Worm (Caenorhabditis elegans) whole organism, mixed stage, embryonic: ENCODE results near the gene ttr-41.

Experiments
- M03D4.4 ChIP-seq: sonication (generic microtip); optimal IDR thresholded peaks from 2 replicates; lab custom pipeline; 2017; ENCODE audit warnings: mild to moderate bottlenecking, missing genetic modification characterization, missing compliant biosample characterization
- bed-3 ChIP-seq: fragments of 200-800 bp; sonication (Bioruptor generic); optimal IDR thresholded peaks from 3 replicates; lab custom pipeline; 2018; ENCODE audit warnings: mild to moderate bottlenecking, missing genetic modification characterization, moderate library complexity, missing compliant biosample characterization
- ceh-39 ChIP-seq: fragments of 150-350 bp; optimal IDR thresholded peaks from 2 replicates; lab custom pipeline; 2014; ENCODE audit warnings: missing biosample characterization, missing genetic modification characterization
- ceh-43 ChIP-seq: fragments of 200-800 bp; sonication (Bioruptor generic); optimal IDR thresholded peaks from 2 replicates; lab custom pipeline; 2018; ENCODE audit warnings: mild to moderate bottlenecking, missing genetic modification characterization, moderate library complexity, missing compliant biosample characterization
- ces-1 ChIP-seq: fragments of 150-350 bp; optimal IDR thresholded peaks from 2 replicates; lab custom pipeline; 2014; ENCODE audit warnings: missing biosample characterization, missing genetic modification reagents, missing genetic modification characterization
- cnd-1 ChIP-seq: fragments of 200-800 bp; sonication (Bioruptor generic); optimal IDR thresholded peaks from 2 replicates; lab custom pipeline; 2018; ENCODE audit warnings: mild to moderate bottlenecking, missing genetic modification characterization, missing compliant biosample characterization
- drap-1 ChIP-seq: fragments of 200-800 bp; sonication (Bioruptor generic); optimal IDR thresholded peaks from 3 replicates; lab custom pipeline; 2018; ENCODE audit warnings: mild to moderate bottlenecking, missing genetic modification characterization, missing compliant biosample characterization
- elt-3 ChIP-seq: fragments of 150-350 bp; optimal IDR thresholded peaks from 2 replicates; lab custom pipeline; 2014; ENCODE audit warnings: missing biosample characterization, missing genetic modification characterization
- flh-1 ChIP-seq: fragments of 200-800 bp; sonication (Bioruptor generic); optimal IDR thresholded peaks from 2 replicates; lab custom pipeline; 2018; ENCODE audit warnings: mild to moderate bottlenecking, missing genetic modification characterization, moderate library complexity, missing compliant biosample characterization
- ham-2 ChIP-seq: fragments of 200-800 bp; sonication (Bioruptor generic); optimal IDR thresholded peaks from 2 replicates; lab custom pipeline; 2018; ENCODE audit warnings: mild to moderate bottlenecking, missing genetic modification characterization, missing compliant biosample characterization
- hlh-1 ChIP-seq: fragments of 150-350 bp; optimal IDR thresholded peaks from 2 replicates; lab custom pipeline; 2014; ENCODE audit warnings: missing biosample characterization, missing genetic modification reagents, missing genetic modification characterization
- lin-13 ChIP-seq: fragments of 150-350 bp; optimal IDR thresholded peaks from 2 replicates; lab custom pipeline; 2014; ENCODE audit warnings: missing biosample characterization, missing genetic modification characterization
- lin-32 ChIP-seq: fragments of 200-800 bp; sonication (Bioruptor generic); optimal IDR thresholded peaks from 2 replicates; lab custom pipeline; 2018; ENCODE audit warnings: mild to moderate bottlenecking, missing genetic modification characterization, missing compliant biosample characterization
- lsy-2 ChIP-seq: fragments of 150-350 bp; optimal IDR thresholded peaks from 2 replicates; lab custom pipeline; 2014; ENCODE audit warnings: missing biosample characterization, missing genetic modification characterization
- mab-5 ChIP-seq: fragments of 150-350 bp; optimal IDR thresholded peaks from 2 replicates; lab custom pipeline; 2014; ENCODE audit warnings: missing biosample characterization, missing genetic modification characterization
- mep-1 ChIP-seq: fragments of 150-350 bp; optimal IDR thresholded peaks from 2 replicates; lab custom pipeline; 2017; ENCODE audit warnings: missing biosample characterization, missing genetic modification reagents, missing genetic modification characterization, inconsistent platforms
- nhr-12 ChIP-seq: fragments of 150-350 bp; optimal IDR thresholded peaks from 2 replicates; lab custom pipeline; 2014; ENCODE audit warnings: missing biosample characterization, missing genetic modification characterization
- nhr-2 ChIP-seq: fragments of 150-350 bp; optimal IDR thresholded peaks from 2 replicates; lab custom pipeline; 2014; ENCODE audit warnings: missing biosample characterization, missing genetic modification characterization
- nhr-237 ChIP-seq: fragments of 150-350 bp; optimal IDR thresholded peaks from 2 replicates; lab custom pipeline; 2014; ENCODE audit warnings: missing biosample characterization, missing genetic modification characterization
- nhr-28 ChIP-seq: fragments of 150-350 bp; optimal IDR thresholded peaks from 2 replicates; lab custom pipeline; 2014; ENCODE audit warnings: missing biosample characterization, missing genetic modification characterization
- nhr-76 ChIP-seq: sonication (generic microtip); optimal IDR thresholded peaks from 2 replicates; lab custom pipeline; 2017; ENCODE audit warnings: missing biosample characterization, missing genetic modification characterization
- pha-4 ChIP-seq: fragments of 150-350 bp; optimal IDR thresholded peaks from 2 replicates; lab custom pipeline; 2018; ENCODE audit warnings: missing biosample characterization, missing genetic modification reagents, missing genetic modification characterization
- sem-2 ChIP-seq: fragments of 200-800 bp; sonication (Bioruptor generic); optimal IDR thresholded peaks from 2 replicates; lab custom pipeline; 2018; ENCODE audit warnings: mild to moderate bottlenecking, missing genetic modification characterization, missing compliant biosample characterization
- snpc-4 ChIP-seq: fragments of 150-350 bp; optimal IDR thresholded peaks from 2 replicates; lab custom pipeline; 2014; ENCODE audit warnings: missing biosample characterization, missing genetic modification characterization
- tbx-8 ChIP-seq: fragments of 200-800 bp; sonication (Bioruptor generic); optimal IDR thresholded peaks from 2 replicates; lab custom pipeline; 2018; ENCODE audit warnings: mild to moderate bottlenecking, missing genetic modification characterization, moderate library complexity, missing compliant biosample characterization
- unc-120 ChIP-seq: sonication (generic microtip); optimal IDR thresholded peaks from 2 replicates; lab custom pipeline; 2017; ENCODE audit warnings: missing genetic modification characterization, missing compliant biosample characterization; ENCODE audit not compliant: poor library complexity, severe bottlenecking
- unc-39 ChIP-seq: fragments of 150-350 bp; optimal IDR thresholded peaks from 2 replicates; lab custom pipeline; 2014; ENCODE audit warnings: missing biosample characterization, missing genetic modification characterization
- unc-62 ChIP-seq: fragments of 150-350 bp; optimal IDR thresholded peaks from 2 replicates; lab custom pipeline; 2014; ENCODE audit warnings: missing biosample characterization, missing genetic modification reagents, missing genetic modification characterization
- zip-8 ChIP-seq: fragments of 150-350 bp; optimal IDR thresholded peaks from 2 replicates; lab custom pipeline; 2014; ENCODE audit warnings: missing biosample characterization, missing genetic modification characterization
- ztf-11 ChIP-seq: fragments of 150-350 bp; optimal IDR thresholded peaks from 2 replicates; lab custom pipeline; 2014; ENCODE audit warnings: missing biosample characterization, missing genetic modification characterization

ttr-41 gene

DNA sequence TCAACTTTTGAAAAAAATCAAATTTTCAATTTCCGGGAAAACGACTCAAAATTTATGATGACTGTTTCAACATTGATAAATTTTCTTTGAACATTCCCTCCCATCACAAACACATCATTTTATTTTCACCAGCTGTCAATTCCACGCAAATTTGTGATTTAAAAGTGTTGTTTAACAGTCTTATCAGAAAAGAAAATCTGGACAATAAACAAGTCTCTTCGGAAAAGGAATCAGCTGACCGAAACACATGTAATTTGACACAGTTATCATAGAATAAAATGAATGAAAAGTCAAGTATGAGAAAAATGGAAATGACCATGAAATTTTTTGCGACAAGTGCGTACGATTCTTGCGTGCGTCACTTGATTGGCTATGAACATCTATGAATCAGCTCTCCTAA lies 41.4 kb upstream of the ttr-41 start:
- TF ChIP-seq ham-2 (no peak), snpc-4 (tag; lab: Kevin White, UChicago) (no peak), cnd-1 (no peak), elt-3 (tag; lab: Kevin White, UChicago) (no peak), pha-4 (tag; lab: Kevin White, UChicago) (no peak)

DNA sequence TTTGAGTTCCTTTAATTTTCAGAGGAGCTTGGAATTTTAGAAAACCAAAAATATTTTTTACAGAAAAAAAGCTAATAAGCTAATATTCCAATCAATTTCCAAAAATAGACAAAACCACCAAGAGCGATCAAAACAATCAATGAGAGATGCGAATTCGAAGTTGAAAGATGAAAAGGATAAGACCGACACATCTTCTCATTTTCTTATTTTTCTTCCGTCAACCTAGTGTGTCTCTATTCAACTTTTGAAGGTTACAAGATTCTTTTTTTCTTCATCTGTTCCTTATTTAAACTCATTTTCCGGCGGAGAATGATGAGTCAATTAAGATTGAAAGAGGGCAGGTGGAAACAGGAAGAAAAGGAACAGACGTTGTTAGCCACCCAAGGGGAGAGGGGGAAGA lies 39.9 kb upstream of the ttr-41 start:
- no peak for TF ChIP-seq unc-120 (tag; lab: Kevin White, UChicago)
- TF ChIP-seq tbx-8 (GFP tag; lab: Kevin White, UChicago): no peak
- no peak for TF ChIP-seq M03D4.4 (tag; lab: Kevin White, UChicago)
- TF ChIP-seq lin-13 (tag; lab: Kevin White, UChicago): no peak
- TF ChIP-seq nhr-12 (tag; lab: Kevin White, UChicago): no peak
- TF ChIP-seq elt-3 (tag; lab: Kevin White, UChicago): no peak
- no peak for TF ChIP-seq mep-1 (tag; lab: Kevin White, UChicago)
- no peak for TF ChIP-seq hlh-1
- no peak for TF ChIP-seq ceh-39 (tag; lab: Kevin White, UChicago)
- no peak for TF ChIP-seq nhr-76
- TF ChIP-seq unc-62 (GFP tag; lab: Kevin White, UChicago): no peak
- no peak for TF ChIP-seq cnd-1

DNA sequence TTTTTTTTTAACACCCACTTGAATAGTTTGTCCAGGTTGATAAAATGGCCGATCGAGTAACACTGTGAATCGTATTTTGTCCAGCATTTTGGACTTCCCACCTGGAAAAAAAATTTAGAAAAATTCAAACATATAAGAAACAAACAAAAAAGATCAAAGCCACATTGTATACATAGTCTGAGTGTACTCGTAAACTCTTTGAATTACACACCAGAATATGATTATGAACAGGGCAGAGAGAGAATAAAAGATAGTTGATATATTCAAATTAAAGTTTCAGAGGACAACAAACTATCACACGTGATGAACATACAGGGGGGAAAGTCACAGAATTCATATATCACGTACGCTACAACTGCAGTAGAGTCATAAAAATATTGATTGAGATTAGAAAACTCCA lies 38.6 kb upstream of the ttr-41 start, which contains the start of gene ttm-2:
Gene ttm-2 (minus strand): TSS at position 101 of the 400 bp plus-strand sequence.
- no peak for TF ChIP-seq tbx-8 (GFP tag; lab: Kevin White, UChicago)
- no peak for TF ChIP-seq nhr-237 (tag; lab: Kevin White, UChicago)
- TF ChIP-seq unc-39 (tag; lab: Kevin White, UChicago): no peak
- TF ChIP-seq cnd-1: no peak
- no peak for TF ChIP-seq flh-1 (GFP tag; lab: Kevin White, UChicago)
- TF ChIP-seq ham-2: no peak
- TF ChIP-seq lsy-2: no peak
- TF ChIP-seq mab-5 (tag; lab: Kevin White, UChicago): no peak
- no peak for TF ChIP-seq unc-120 (tag; lab: Kevin White, UChicago)

- TF ChIP-seq drap-1 (GFP tag; lab: Kevin White, UChicago): no peak
- TF ChIP-seq bed-3 (GFP tag; lab: Kevin White, UChicago): no peak
- TF ChIP-seq flh-1 (GFP tag; lab: Kevin White, UChicago): no peak
- TF ChIP-seq M03D4.4 (tag; lab: Kevin White, UChicago): no peak
- TF ChIP-seq ces-1: no peak
- no peak for TF ChIP-seq mab-5 (tag; lab: Kevin White, UChicago)
Observed at ce11 chrII:4762574-4763285, 35.1 kb upstream of the ttr-41 start, which contains the start of gene F26G1.2. Gene F26G1.2 (plus strand): TSS chrII:4763081.

DNA sequence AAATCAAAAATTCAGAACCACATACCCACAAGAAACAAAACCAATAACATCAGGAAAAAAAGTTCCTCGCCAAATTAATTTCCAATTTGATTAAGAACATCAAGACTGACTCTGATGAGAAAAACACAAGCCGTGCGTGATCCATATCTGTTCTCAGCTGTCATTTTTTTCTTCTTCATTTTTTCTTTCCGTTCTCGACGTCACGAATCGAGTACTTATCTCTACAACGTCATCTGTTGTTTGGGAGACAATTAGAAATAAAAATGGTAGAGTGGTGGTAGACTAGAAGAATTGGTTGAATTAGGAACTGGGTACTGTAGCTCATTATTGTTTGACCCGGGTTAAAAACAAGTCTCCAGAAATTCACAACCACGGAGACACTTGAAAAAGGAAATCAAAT lies 33.4 kb upstream of the ttr-41 start:
- TF ChIP-seq nhr-28: no peak
- no peak for TF ChIP-seq elt-3 (tag; lab: Kevin White, UChicago)
- no peak for TF ChIP-seq hlh-1
- TF ChIP-seq ztf-11: no peak
- no peak for TF ChIP-seq bed-3 (GFP tag; lab: Kevin White, UChicago)
- TF ChIP-seq zip-8 (tag; lab: Kevin White, UChicago): no peak
- no peak for TF ChIP-seq ceh-39 (tag; lab: Kevin White, UChicago)
- no peak for TF ChIP-seq nhr-2 (tag; lab: Kevin White, UChicago)
- TF ChIP-seq drap-1 (GFP tag; lab: Kevin White, UChicago): no peak
- no peak for TF ChIP-seq unc-39 (tag; lab: Kevin White, UChicago)
- TF ChIP-seq M03D4.4 (tag; lab: Kevin White, UChicago): no peak
- TF ChIP-seq ham-2: no peak
- TF ChIP-seq ceh-43 (GFP tag; lab: Kevin White, UChicago): no peak
- no peak for TF ChIP-seq mep-1 (tag; lab: Kevin White, UChicago)
- no peak for TF ChIP-seq snpc-4 (tag; lab: Kevin White, UChicago)
- no peak for TF ChIP-seq lin-13 (tag; lab: Kevin White, UChicago)
- no peak for TF ChIP-seq unc-120 (tag; lab: Kevin White, UChicago)
- TF ChIP-seq mab-5 (tag; lab: Kevin White, UChicago): no peak
- TF ChIP-seq, all 35 proteins: peak for 0

- TF ChIP-seq bed-3 (GFP tag; lab: Kevin White, UChicago): no peak
- TF ChIP-seq nhr-28: no peak
- no peak for TF ChIP-seq lin-32 (GFP tag; lab: Kevin White, UChicago)
- no peak for TF ChIP-seq zip-8 (tag; lab: Kevin White, UChicago)
- no peak for TF ChIP-seq tbx-8 (GFP tag; lab: Kevin White, UChicago)
- TF ChIP-seq sem-2: no peak
- no peak for TF ChIP-seq ceh-43 (GFP tag; lab: Kevin White, UChicago)
- no peak for TF ChIP-seq unc-120 (tag; lab: Kevin White, UChicago)
- no peak for TF ChIP-seq hlh-1
- TF ChIP-seq, all 35 proteins: peak for 0
Observed at ce11 chrII:4759835-4760234, 32.2 kb upstream of the ttr-41 start.
